Worm (Caenorhabditis elegans) whole organism, young adult: ENCODE data around the gene srh-246.
A peak's percentile ranks its signal among the peaks of the same experiment; 100 is the strongest.

Source experiments
- F10E7.11 ChIP-seq: sonication (generic microtip); optimal IDR thresholded peaks from 2 replicates; lab custom pipeline; 2017; ENCODE audit warnings: mild to moderate bottlenecking, missing genetic modification characterization, moderate library complexity, missing compliant biosample characterization
- F33H1.4 ChIP-seq: fragments of 200-800 bp; sonication (Bioruptor generic); IDR thresholded peaks from 2 replicates; pipeline ENCODE4 v1.3.6; 2022; ENCODE audit warnings: missing genetic modification reagents, missing genetic modification characterization, missing compliant biosample characterization
- F49E8.2 ChIP-seq: sonication (generic microtip); optimal IDR thresholded peaks from 3 replicates; lab custom pipeline; 2017; ENCODE audit warnings: missing genetic modification characterization, mild to moderate bottlenecking, missing compliant biosample characterization, antibody characterized with exemption, moderate library complexity; ENCODE audit not compliant: insufficient read depth
- F52B5.7 ChIP-seq: sonication (generic microtip); optimal IDR thresholded peaks from 2 replicates; lab custom pipeline; 2016; ENCODE audit warnings: mild to moderate bottlenecking, missing genetic modification characterization, missing compliant biosample characterization
- F57C9.4 ChIP-seq: sonication (generic microtip); optimal IDR thresholded peaks from 2 replicates; lab custom pipeline; 2017; ENCODE audit warnings: mild to moderate bottlenecking, missing genetic modification characterization, missing compliant biosample characterization
- K12H6.12 ChIP-seq: fragments of 200-800 bp; sonication (Bioruptor generic); optimal IDR thresholded peaks from 2 replicates; lab custom pipeline; 2018; ENCODE audit warnings: mild to moderate bottlenecking, missing genetic modification characterization, missing compliant biosample characterization
- T07F8.4 ChIP-seq: sonication (generic microtip); optimal IDR thresholded peaks from 2 replicates; lab custom pipeline; 2016; ENCODE audit warnings: mild to moderate bottlenecking, missing genetic modification characterization, moderate library complexity, missing compliant biosample characterization
- Y67H2A.10 ChIP-seq: fragments of 200-800 bp; sonication (Bioruptor generic); conservative IDR thresholded peaks from 2 replicates; pipeline ENCODE4 v1.3.6; 2022; ENCODE audit warnings: missing genetic modification reagents, missing genetic modification characterization, missing compliant biosample characterization
- ccch-3 ChIP-seq: fragments of 200-800 bp; sonication (Bioruptor generic); optimal IDR thresholded peaks from 2 replicates; lab custom pipeline; 2018; ENCODE audit warnings: mild to moderate bottlenecking, missing genetic modification characterization, missing compliant biosample characterization
- cebp-1 ChIP-seq, 2 experiments: fragments of 200-800 bp in 1 of 2; sonication (Bioruptor generic) in 1 of 2; sonication (generic microtip) in 1 of 2; IDR thresholded peaks in 1 of 2; optimal IDR thresholded peaks in 1 of 2; 2 replicates each; pipeline versions ENCODE4 v1.3.6 to Lab custom; 2017 to 2022; ENCODE audit warnings: missing compliant biosample characterization in 2 of 2, missing genetic modification characterization in 2 of 2, mild to moderate bottlenecking in 1 of 2, missing genetic modification reagents in 1 of 2, moderate library complexity in 1 of 2
- ceh-27 ChIP-seq: fragments of 200-800 bp; sonication (Bioruptor generic); optimal IDR thresholded peaks from 2 replicates; lab custom pipeline; 2018; ENCODE audit warnings: mild to moderate bottlenecking, missing genetic modification characterization, moderate library complexity, missing compliant biosample characterization
- ceh-91 ChIP-seq: fragments of 200-800 bp; sonication (Bioruptor generic); IDR thresholded peaks from 2 replicates; pipeline ENCODE4 v1.3.6; 2022; ENCODE audit warnings: missing genetic modification reagents, missing genetic modification characterization, missing compliant biosample characterization
- dox-1 ChIP-seq: fragments of 200-800 bp; sonication (Bioruptor generic); IDR thresholded peaks from 2 replicates; pipeline ENCODE4 v1.3.6; 2022; ENCODE audit warnings: missing genetic modification reagents, missing genetic modification characterization, missing compliant biosample characterization
- egl-18 ChIP-seq: fragments of 200-800 bp; sonication (Bioruptor generic); IDR thresholded peaks from 2 replicates; pipeline ENCODE4 v1.3.6; 2022; ENCODE audit warnings: missing genetic modification reagents, missing genetic modification characterization, missing compliant biosample characterization
- ekl-4 ChIP-seq: fragments of 200-800 bp; sonication (Bioruptor generic); IDR thresholded peaks from 2 replicates; pipeline ENCODE4 v1.3.6; 2022; ENCODE audit warnings: missing genetic modification reagents, missing genetic modification characterization, missing compliant biosample characterization
- ets-4 ChIP-seq: fragments of 200-800 bp; sonication (Bioruptor generic); optimal IDR thresholded peaks from 2 replicates; lab custom pipeline; 2018; ENCODE audit warnings: mild to moderate bottlenecking, missing genetic modification characterization, missing compliant biosample characterization
- gei-17 ChIP-seq: fragments of 200-800 bp; sonication (Bioruptor generic); optimal IDR thresholded peaks from 2 replicates; lab custom pipeline; 2018; ENCODE audit warnings: mild to moderate bottlenecking, missing genetic modification characterization, missing compliant biosample characterization
- him-1 ChIP-seq: sonication (generic microtip); optimal IDR thresholded peaks from 2 replicates; lab custom pipeline; 2016; ENCODE audit warnings: missing genotype, missing genetic modification reagents, missing genetic modification characterization, missing compliant biosample characterization
- hlh-12 ChIP-seq: sonication (generic microtip); optimal IDR thresholded peaks from 2 replicates; lab custom pipeline; 2016; ENCODE audit warnings: missing genetic modification characterization, missing compliant biosample characterization
- hmg-1.2 ChIP-seq: fragments of 200-800 bp; sonication (Bioruptor generic); IDR thresholded peaks from 2 replicates; pipeline ENCODE4 v1.3.6; 2022; ENCODE audit warnings: missing genetic modification reagents, missing genetic modification characterization, missing compliant biosample characterization
- hsf-1 ChIP-seq: fragments of 200-800 bp; sonication (Bioruptor generic); IDR thresholded peaks from 2 replicates; pipeline ENCODE4 v1.3.6; 2022; ENCODE audit warnings: missing genetic modification reagents, missing genetic modification characterization, missing compliant biosample characterization
- lag-1 ChIP-seq: fragments of 200-800 bp; sonication (Bioruptor generic); IDR thresholded peaks from 2 replicates; pipeline ENCODE4 v1.3.6; 2022; ENCODE audit warnings: missing genetic modification reagents, missing genetic modification characterization, missing compliant biosample characterization
- lin-35 ChIP-seq, 3 experiments: fragments of 150-350 bp in 2 of 3; sonication (generic microtip) in 1 of 3; optimal IDR thresholded peaks; 2 replicates each; lab custom pipeline; 2014 to 2018; ENCODE audit warnings: missing biosample characterization in 3 of 3, missing genetic modification characterization in 3 of 3, missing genetic modification reagents in 3 of 3
- lin-54 ChIP-seq: fragments of 200-800 bp; sonication (Bioruptor generic); optimal IDR thresholded peaks from 2 replicates; lab custom pipeline; 2018; ENCODE audit warnings: mild to moderate bottlenecking, missing genetic modification characterization, missing compliant biosample characterization
- mxl-1 ChIP-seq: sonication (generic microtip); optimal IDR thresholded peaks from 2 replicates; lab custom pipeline; 2016; ENCODE audit warnings: missing genetic modification characterization, missing compliant biosample characterization
- nfya-1 ChIP-seq: sonication (generic microtip); optimal IDR thresholded peaks from 2 replicates; lab custom pipeline; 2017; ENCODE audit warnings: antibody characterized with exemption, missing compliant biosample characterization, missing genetic modification characterization, borderline replicate concordance; ENCODE audit not compliant: insufficient read depth
- nhr-179 ChIP-seq: sonication (generic microtip); optimal IDR thresholded peaks from 2 replicates; lab custom pipeline; 2016; ENCODE audit warnings: mild to moderate bottlenecking, missing genetic modification characterization, missing compliant biosample characterization
- nhr-80 ChIP-seq: sonication (generic microtip); optimal IDR thresholded peaks from 2 replicates; lab custom pipeline; 2016; ENCODE audit warnings: missing genetic modification characterization, missing compliant biosample characterization
- pbrm-1 ChIP-seq: fragments of 200-800 bp; sonication (Bioruptor generic); IDR thresholded peaks from 2 replicates; pipeline ENCODE4 v1.3.6; 2022; ENCODE audit warnings: missing genetic modification reagents, missing genetic modification characterization, missing compliant biosample characterization
- rpc-1 ChIP-seq, 2 experiments: fragments of 150-350 bp in 1 of 2; sonication (generic microtip) in 1 of 2; optimal IDR thresholded peaks; 2 replicates each; lab custom pipeline; 2014 to 2018; ENCODE audit warnings: missing biosample characterization in 1 of 2, missing genetic modification characterization in 1 of 2, missing genetic modification reagents in 1 of 2, missing genotype in 1 of 2
- snpc-1.1 ChIP-seq: sonication (generic microtip); optimal IDR thresholded peaks from 2 replicates; lab custom pipeline; 2017; ENCODE audit warnings: missing genetic modification characterization, mild to moderate bottlenecking, missing compliant biosample characterization, antibody characterized with exemption, moderate library complexity, missing genotype, missing genetic modification reagents; ENCODE audit not compliant: insufficient read depth
- snpc-4 ChIP-seq, 5 experiments: fragments of 150-350 bp in 1 of 5; sonication (generic microtip) in 4 of 5; optimal IDR thresholded peaks; 2 replicates each; lab custom pipeline; 2014 to 2018; ENCODE audit warnings: missing genetic modification characterization in 5 of 5, missing biosample characterization in 3 of 5, antibody characterized with exemption in 2 of 5, mild to moderate bottlenecking in 2 of 5, missing compliant biosample characterization in 2 of 5, missing genotype in 2 of 5, moderate library complexity in 2 of 5, missing genetic modification reagents in 1 of 5
- tbx-9 ChIP-seq: sonication (generic microtip); optimal IDR thresholded peaks from 2 replicates; lab custom pipeline; 2016; ENCODE audit warnings: borderline replicate concordance, missing genetic modification characterization, inconsistent platforms, missing compliant biosample characterization
- tlf-1 ChIP-seq: fragments of 200-800 bp; sonication (Bioruptor generic); optimal IDR thresholded peaks from 2 replicates; lab custom pipeline; 2018; ENCODE audit warnings: mild to moderate bottlenecking, missing genetic modification characterization, missing compliant biosample characterization
- zfh-2 ChIP-seq: fragments of 200-800 bp; sonication (Bioruptor generic); conservative IDR thresholded peaks from 2 replicates; pipeline ENCODE4 v1.3.6; 2022; ENCODE audit warnings: missing genetic modification reagents, missing genetic modification characterization, missing compliant biosample characterization
- ztf-26 ChIP-seq: sonication (generic microtip); optimal IDR thresholded peaks from 2 replicates; lab custom pipeline; 2017; ENCODE audit warnings: missing genetic modification characterization, missing compliant biosample characterization

The srh-246 gene

ce11 chrV:620987-621386, 36.6 kb downstream of the srh-246 start:
- no peak for TF ChIP-seq mxl-1 (tag; lab: Kevin White, UChicago)
- TF ChIP-seq hlh-12 (tag; lab: Kevin White, UChicago) = no peak
- TF ChIP-seq nhr-179 (tag; lab: Kevin White, UChicago) = no peak
- TF ChIP-seq zfh-2 (GFP tag; lab: Robert Waterston, UW) = peak; percentile 51; the same call in 1 of the 2 replicates

- TF ChIP-seq nfya-1 (no peak), ets-4 (no peak), rpc-1 (optimal IDR thresholded peaks at IDR 0.05; lab: Kevin White, UChicago) (no peak), rpc-1 (tag; optimal IDR thresholded peaks at IDR 0.05; lab: Kevin White, UChicago) (no peak), hmg-1.2 (GFP tag; lab: Robert Waterston, UW) (peak; percentile 89), dox-1 (GFP tag; lab: Robert Waterston, UW) (peak; percentile 54), Y67H2A.10 (GFP tag; lab: Robert Waterston, UW) (no peak), hsf-1 (GFP tag; lab: Robert Waterston, UW) (no peak), nhr-179 (tag; lab: Kevin White, UChicago) (no peak), K12H6.12 (tag; lab: Kevin White, UChicago) (peak; percentile 54), ceh-27 (GFP tag; lab: Kevin White, UChicago) (peak; percentile 41), ekl-4 (GFP tag; lab: Robert Waterston, UW) (no peak), tbx-9 (no peak), ceh-91 (GFP tag; lab: Robert Waterston, UW) (no peak), ccch-3 (GFP tag; lab: Kevin White, UChicago) (no peak), snpc-4 (GFP tag; optimal IDR thresholded peaks at IDR 0.05; lab: Kevin White, UChicago) (no peak), snpc-4 (tag; optimal IDR thresholded peaks at IDR 0.05; lab: Kevin White, UChicago) (peak in 1 of 4 experiments; percentile 54), nhr-80 (peak; percentile 20), lag-1 (no peak)
Measured at ce11 chrV:619054-619453, 38.5 kb downstream of the srh-246 start, which contains the start of gene F48G7.4. Gene F48G7.4, plus strand, starts transcription at chrV:619453.

ce11 chrV:617917-618316, 39.7 kb downstream of the srh-246 start:
- no peak for TF ChIP-seq tlf-1 (GFP tag; lab: Kevin White, UChicago)
- no peak for TF ChIP-seq gei-17 (GFP tag; lab: Kevin White, UChicago)
- TF ChIP-seq F49E8.2 (tag; lab: Kevin White, UChicago) = no peak
- TF ChIP-seq K12H6.12 (tag; lab: Kevin White, UChicago) = no peak
- TF ChIP-seq zfh-2 (GFP tag; lab: Robert Waterston, UW) = no peak
- TF ChIP-seq F52B5.7 (tag; lab: Kevin White, UChicago) = no peak

ce11 chrV:615275-615674, 42.3 kb downstream of the srh-246 start, which contains the start of gene F48G7.13:
Gene F48G7.13, plus strand, starts transcription at chrV:615575.
- TF ChIP-seq T07F8.4 = no peak
- no peak for TF ChIP-seq F49E8.2 (tag; lab: Kevin White, UChicago)
- no peak for TF ChIP-seq lin-35 (GFP tag; optimal IDR thresholded peaks at IDR 0.05; lab: Kevin White, UChicago)
- no peak for TF ChIP-seq snpc-1.1 (tag; lab: Kevin White, UChicago)
- TF ChIP-seq F10E7.11 (tag; lab: Kevin White, UChicago) = no peak
- TF ChIP-seq nfya-1 = no peak
- no peak for TF ChIP-seq ccch-3 (GFP tag; lab: Kevin White, UChicago)
- TF ChIP-seq cebp-1 (GFP tag; IDR thresholded peaks at IDR 0.05; lab: Robert Waterston, UW) = no peak
- TF ChIP-seq cebp-1 (tag; optimal IDR thresholded peaks at IDR 0.05; lab: Kevin White, UChicago) = no peak
- no peak for TF ChIP-seq ets-4
- no peak for TF ChIP-seq F33H1.4
- TF ChIP-seq nhr-179 (tag; lab: Kevin White, UChicago) = no peak
- no peak for TF ChIP-seq lin-54 (GFP tag; lab: Kevin White, UChicago)
- no peak for TF ChIP-seq ztf-26 (tag; lab: Kevin White, UChicago)
- TF ChIP-seq egl-18 (GFP tag; lab: Robert Waterston, UW) = no peak
- no peak for TF ChIP-seq pbrm-1 (GFP tag; lab: Robert Waterston, UW)
- no peak for TF ChIP-seq F57C9.4 (tag; lab: Kevin White, UChicago)
- TF ChIP-seq him-1 = no peak
